Fruit fly (Drosophila melanogaster): ENCODE data around the gene Jarid2.

DNA sequence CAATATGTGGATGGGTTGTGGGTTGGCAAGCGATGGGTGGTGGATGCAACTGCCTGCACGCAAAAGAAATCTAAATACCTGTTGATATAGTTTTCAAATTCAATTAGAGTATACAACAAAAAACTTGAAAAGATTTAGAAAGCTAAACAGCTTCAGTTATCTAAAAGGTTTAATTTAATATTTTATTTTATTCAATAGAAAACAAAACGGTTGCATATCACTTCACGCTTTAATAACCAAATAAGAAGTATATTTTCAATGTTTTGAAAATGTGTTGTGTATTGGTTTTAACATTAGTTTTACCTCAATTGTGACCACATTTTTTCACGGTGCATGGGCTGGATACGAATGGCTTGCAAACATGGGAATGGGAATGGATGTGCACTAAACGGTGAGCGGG, 12.8 kb downstream of the Jarid2 start:
- TF ChIP-seq CrebA (GFP tag; optimal IDR thresholded peaks at IDR 0.05; ENCODE audit: borderline replicate concordance) (no peak), Jra (GFP tag; optimal IDR thresholded peaks at IDR 0.05) (no peak), Dfd (GFP tag; optimal IDR thresholded peaks at IDR 0.05) (no peak), rgr (GFP tag; optimal IDR thresholded peaks at IDR 0.05) (no peak), ey (GFP tag; optimal IDR thresholded peaks at IDR 0.05) (no peak), pan (optimal IDR thresholded peaks at IDR 0.05) (no peak), dmrt93B (GFP tag; optimal IDR thresholded peaks at IDR 0.05) (no peak), jim (GFP tag; optimal IDR thresholded peaks at IDR 0.05) (no peak), Hr78 (GFP tag; optimal IDR thresholded peaks at IDR 0.05) (no peak), Myc (optimal IDR thresholded peaks at IDR 0.05) (no peak), dsf (GFP tag; optimal IDR thresholded peaks at IDR 0.05; ENCODE audit: borderline replicate concordance) (no peak), h (GFP tag; optimal IDR thresholded peaks at IDR 0.05) (no peak), GATAd (GFP tag; optimal IDR thresholded peaks at IDR 0.05) (no peak), OdsH (GFP tag; optimal IDR thresholded peaks at IDR 0.05) (no peak)
